Fruit fly (Drosophila melanogaster) Kc167 (cell line): ENCODE measurements around the gene CG43394.

Source experiments
- h ChIP-seq: fragments of >200 bp; optimal IDR thresholded peaks from 3 replicates; lab custom pipeline; 2018; ENCODE audit warnings: missing external identifiers
- insv ChIP-seq: fragments of >200 bp; optimal IDR thresholded peaks from 3 replicates; lab custom pipeline; 2018; ENCODE audit warnings: missing external identifiers
- psq ChIP-seq: fragments of >200 bp; optimal IDR thresholded peaks from 2 replicates; lab custom pipeline; 2017; ENCODE audit warnings: missing external identifiers

DNA sequence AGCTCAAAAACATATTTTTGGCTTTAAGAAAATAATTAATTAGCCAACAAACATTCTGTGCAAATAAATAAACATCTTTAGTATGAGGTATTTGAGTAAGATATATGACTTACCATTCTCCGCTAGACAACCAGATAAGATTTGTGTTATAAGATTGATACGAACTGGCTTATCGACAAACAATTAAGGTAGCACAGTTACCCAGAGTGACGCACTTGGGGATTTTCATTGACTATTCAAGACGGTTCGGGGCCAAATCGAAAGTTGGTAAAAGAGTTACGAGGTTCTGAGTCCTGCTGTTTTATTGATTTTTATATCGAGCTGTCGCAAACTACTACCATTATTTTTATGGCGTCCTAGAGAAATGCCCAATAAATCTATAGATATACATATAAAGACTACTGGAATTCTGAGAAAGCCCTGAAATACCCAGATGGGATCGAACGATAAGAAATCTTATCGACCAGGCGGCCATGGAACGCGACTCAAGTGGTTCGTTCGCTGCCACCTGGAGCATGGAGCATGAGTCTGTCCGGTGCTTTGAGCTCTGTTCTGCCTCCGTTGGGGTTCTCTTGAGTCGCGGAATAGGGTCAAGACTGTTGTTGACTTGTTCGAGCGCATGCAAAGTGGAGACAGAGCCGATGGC lies 15.4 kb upstream of the CG43394 start:
- TF ChIP-seq psq (no peak), insv (no peak), h (lab: Kevin White, UChicago) (no peak)
